Fruit fly (Drosophila melanogaster): ENCODE data around the gene VhaM9.7-a.

VhaM9.7-a gene

DNA sequence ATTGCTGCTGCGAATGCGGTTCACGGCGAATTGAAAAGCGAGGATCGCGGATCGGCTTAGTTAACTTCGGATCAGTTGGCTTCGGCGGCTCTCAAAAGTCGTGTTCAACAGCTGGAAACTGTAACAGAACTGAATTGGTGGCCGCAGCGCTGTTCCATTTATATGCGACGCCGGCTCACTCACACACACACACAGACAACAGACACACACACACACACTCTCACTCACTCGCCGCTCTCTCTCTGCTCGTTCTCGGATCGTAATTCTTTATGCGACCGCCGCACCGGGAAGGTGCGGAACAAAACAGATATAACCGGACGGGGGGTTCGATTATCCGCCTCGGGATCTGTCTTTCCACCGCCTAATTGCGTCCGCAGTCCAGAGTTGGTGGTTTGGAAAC lies 35.3 kb upstream of the VhaM9.7-a start, which contains the start of gene CG46460 (continued):
- TF ChIP-seq CG34376 (GFP tag; optimal IDR thresholded peaks at IDR 0.05) (peak; percentile 6), Bdp1 (GFP tag; optimal IDR thresholded peaks at IDR 0.05) (no peak), Lpt (GFP tag; optimal IDR thresholded peaks at IDR 0.05) (no peak), kni (GFP tag; optimal IDR thresholded peaks at IDR 0.05) (peak; percentile 58), CG1024 (GFP tag; IDR thresholded peaks at IDR 0.05) (no peak), seq (GFP tag; IDR thresholded peaks at IDR 0.05) (no peak), Ets65A (GFP tag) (peak; percentile 74), nmo (GFP tag; optimal IDR thresholded peaks at IDR 0.05) (no peak), bbx (GFP tag; IDR thresholded peaks at IDR 0.05; ENCODE audit: partially characterized antibody) (no peak), Dbx (GFP tag; IDR thresholded peaks at IDR 0.05) (no peak), br (optimal IDR thresholded peaks at IDR 0.05) (no peak), CG17361 (GFP tag; IDR thresholded peaks at IDR 0.05) (no peak), prd (optimal IDR thresholded peaks at IDR 0.05) (no peak), prd (GFP tag; IDR thresholded peaks at IDR 0.05) (peak; percentile 10; the same call in 1 of the 3 replicates), CG43689 (GFP tag; IDR thresholded peaks at IDR 0.05) (no peak), sisA (GFP tag; IDR thresholded peaks at IDR 0.05) (no peak), ken (GFP tag; IDR thresholded peaks at IDR 0.05) (no peak), ewg (GFP tag; optimal IDR thresholded peaks at IDR 0.05) (no peak), CG3838 (GFP tag; optimal IDR thresholded peaks at IDR 0.05) (no peak), CG13624 (GFP tag; optimal IDR thresholded peaks at IDR 0.05) (no peak), CG8089 (GFP tag; optimal IDR thresholded peaks at IDR 0.05) (peak; percentile 24), cg (GFP tag; optimal IDR thresholded peaks at IDR 0.05) (peak; percentile 94), Oaz (GFP tag; IDR thresholded peaks at IDR 0.05) (no peak), MTF-1 (GFP tag; optimal IDR thresholded peaks at IDR 0.05; ENCODE audit: borderline replicate concordance) (no peak), D19B (GFP tag; optimal IDR thresholded peaks at IDR 0.05) (no peak), Dp (GFP tag; optimal IDR thresholded peaks at IDR 0.05) (no peak), CG6175 (GFP tag; IDR thresholded peaks at IDR 0.05) (no peak), CG11696 (GFP tag; IDR thresholded peaks at IDR 0.05) (no peak), Elba2 (GFP tag; optimal IDR thresholded peaks at IDR 0.05) (no peak), CG3407 (GFP tag; optimal IDR thresholded peaks at IDR 0.05) (no peak), Usf (GFP tag; optimal IDR thresholded peaks at IDR 0.05) (no peak), GATAe (GFP tag; conservative IDR thresholded peaks at IDR 0.05) (no peak), CG10431 (GFP tag; optimal IDR thresholded peaks at IDR 0.05) (no peak), CG2129 (GFP tag; IDR thresholded peaks at IDR 0.05; ENCODE audit: partially characterized antibody) (no peak), CG16779 (GFP tag; IDR thresholded peaks at IDR 0.05) (no peak), CG1832 (GFP tag; optimal IDR thresholded peaks at IDR 0.05) (no peak), tap (tag; optimal IDR thresholded peaks at IDR 0.05) (no peak), Fer1 (GFP tag; optimal IDR thresholded peaks at IDR 0.05) (no peak), CG2116 (GFP tag; optimal IDR thresholded peaks at IDR 0.05) (no peak), CG18011 (GFP tag; optimal IDR thresholded peaks at IDR 0.05) (no peak), Dip3 (GFP tag; optimal IDR thresholded peaks at IDR 0.05) (no peak), Drgx (GFP tag; IDR thresholded peaks at IDR 0.05) (no peak), pan (optimal IDR thresholded peaks at IDR 0.05) (no peak), pan (GFP tag; optimal IDR thresholded peaks at IDR 0.05 in 1 of 2, IDR thresholded peaks at IDR 0.05 in 1 of 2) (no peak), CkIIα-i1 (GFP tag; IDR thresholded peaks at IDR 0.05) (no peak), al (GFP tag; IDR thresholded peaks at IDR 0.05) (no peak), ap (GFP tag; IDR thresholded peaks at IDR 0.05) (no peak), MESR4 (GFP tag; optimal IDR thresholded peaks at IDR 0.05) (no peak), CHES-1-like (GFP tag; optimal IDR thresholded peaks at IDR 0.05) (no peak), Sox102F (GFP tag; optimal IDR thresholded peaks at IDR 0.05) (no peak), CG13296 (GFP tag; optimal IDR thresholded peaks at IDR 0.05) (no peak), CG15514 (GFP tag; optimal IDR thresholded peaks at IDR 0.05) (no peak), CG2875 (GFP tag; optimal IDR thresholded peaks at IDR 0.05) (no peak), CTCF (GFP tag; optimal IDR thresholded peaks at IDR 0.05) (no peak)
